Worm (Caenorhabditis elegans): ENCODE data around the gene hpo-25.

DNA sequence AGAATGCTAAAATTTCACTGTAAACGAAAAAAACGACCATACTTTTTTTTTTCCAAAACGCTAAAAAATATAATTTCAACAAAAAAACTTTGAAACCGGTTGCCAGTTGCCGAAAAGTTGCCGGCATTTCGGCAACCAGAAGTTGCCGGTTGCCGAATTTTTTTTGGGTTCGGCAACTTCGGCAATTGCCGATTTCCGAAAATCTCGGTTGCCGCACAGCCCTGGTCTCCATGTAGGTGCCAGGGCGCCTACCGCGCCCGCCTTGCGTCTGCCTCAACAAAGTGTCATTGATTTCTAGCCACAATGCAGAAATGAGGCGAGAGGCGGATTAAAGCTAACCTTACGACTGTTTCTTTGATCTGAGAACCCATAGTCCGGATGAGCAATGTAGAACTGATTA, 42.0 kb downstream of the hpo-25 start:
- TF ChIP-seq ztf-29 (GFP tag; IDR thresholded peaks at IDR 0.05): no peak
- no peak for TF ChIP-seq flt-1 (GFP tag; IDR thresholded peaks at IDR 0.05)
- no peak for TF ChIP-seq T22C8.4 (GFP tag; IDR thresholded peaks at IDR 0.05)
- TF ChIP-seq ztf-23 (GFP tag; IDR thresholded peaks at IDR 0.05): no peak
- TF ChIP-seq tab-1 (GFP tag; IDR thresholded peaks at IDR 0.05): no peak
- TF ChIP-seq cog-1 (tag; optimal IDR thresholded peaks at IDR 0.05): no peak
- no peak for TF ChIP-seq med-1 (GFP tag; optimal IDR thresholded peaks at IDR 0.05; ENCODE audit: insufficient read depth)

Measured in whole organism, midembryonic.